Worm (Caenorhabditis elegans): Measurements from ENCODE around the gene F23D12.10.

Gene F23D12.10

DNA sequence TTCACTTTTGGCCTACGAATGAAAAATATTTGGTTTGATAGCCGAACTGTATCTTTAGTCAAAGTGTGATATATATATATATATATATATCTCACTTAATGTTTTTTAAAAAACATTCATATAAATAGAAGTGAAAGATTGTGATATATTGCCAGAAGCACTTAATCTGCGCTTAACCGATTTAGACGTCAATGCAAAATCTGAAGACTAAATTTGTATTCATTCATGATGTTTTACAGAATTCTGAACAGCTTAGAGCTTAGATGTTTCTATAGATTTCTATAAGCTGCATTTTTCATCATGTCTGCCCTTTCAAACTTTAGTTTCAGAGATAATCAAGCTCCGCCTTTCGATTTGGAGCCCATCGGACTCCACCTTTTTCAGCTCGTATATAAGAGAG lies 26.8 kb upstream of the F23D12.10 start, which contains the start of gene F23D12.3:
Gene F23D12.3 (plus strand): TSS at position 301 of the 400 bp plus-strand sequence.
- TF ChIP-seq hnd-1 (tag; optimal IDR thresholded peaks at IDR 0.05), result no peak
- TF ChIP-seq ets-7 (tag; optimal IDR thresholded peaks at IDR 0.05), result no peak
- no peak for TF ChIP-seq pes-1 (GFP tag; IDR thresholded peaks at IDR 0.05)
- no peak for TF ChIP-seq hmg-4 (GFP tag; optimal IDR thresholded peaks at IDR 0.05)
- no peak for TF ChIP-seq tbx-11 (GFP tag; IDR thresholded peaks at IDR 0.05)
- no peak for TF ChIP-seq hmbx-1 (tag; optimal IDR thresholded peaks at IDR 0.05)
- no peak for TF ChIP-seq tra-4 (tag; optimal IDR thresholded peaks at IDR 0.05)
- no peak for TF ChIP-seq ama-1 (optimal IDR thresholded peaks at IDR 0.05)
- no peak for TF ChIP-seq ceh-36 (tag; optimal IDR thresholded peaks at IDR 0.05)
- TF ChIP-seq flt-1 (GFP tag; IDR thresholded peaks at IDR 0.05), result no peak
- TF ChIP-seq scrt-1 (GFP tag; IDR thresholded peaks at IDR 0.05), result no peak
- no peak for TF ChIP-seq aly-1 (tag; optimal IDR thresholded peaks at IDR 0.05)
- no peak for TF ChIP-seq F13C5.2 (tag; optimal IDR thresholded peaks at IDR 0.05)
- no peak for TF ChIP-seq ceh-13 (GFP tag; optimal IDR thresholded peaks at IDR 0.05)
- no peak for TF ChIP-seq tbx-37 (GFP tag; conservative IDR thresholded peaks at IDR 0.05)
- TF ChIP-seq sea-1 (GFP tag; conservative IDR thresholded peaks at IDR 0.05), result no peak
- TF ChIP-seq B0310.2 (tag; optimal IDR thresholded peaks at IDR 0.05), result no peak

ce11 chrX:14435648-14436155 lies 20.2 kb upstream of the F23D12.10 start:
- TF ChIP-seq hnd-1 (tag; optimal IDR thresholded peaks at IDR 0.05) (no peak), pes-1 (GFP tag; IDR thresholded peaks at IDR 0.05) (no peak), sea-1 (GFP tag; conservative IDR thresholded peaks at IDR 0.05) (no peak), B0310.2 (tag; optimal IDR thresholded peaks at IDR 0.05) (no peak), scrt-1 (GFP tag; IDR thresholded peaks at IDR 0.05) (no peak), tbx-37 (GFP tag; conservative IDR thresholded peaks at IDR 0.05) (no peak), F13C5.2 (tag; optimal IDR thresholded peaks at IDR 0.05) (no peak), flt-1 (GFP tag; IDR thresholded peaks at IDR 0.05) (no peak), ceh-36 (tag; optimal IDR thresholded peaks at IDR 0.05) (no peak), hmg-4 (GFP tag; optimal IDR thresholded peaks at IDR 0.05) (no peak)

- TF ChIP-seq ceh-36 (tag; optimal IDR thresholded peaks at IDR 0.05), result no peak
- no peak for TF ChIP-seq tbx-37 (GFP tag; conservative IDR thresholded peaks at IDR 0.05)
- TF ChIP-seq ceh-13 (GFP tag; optimal IDR thresholded peaks at IDR 0.05), result no peak
- TF ChIP-seq scrt-1 (GFP tag; IDR thresholded peaks at IDR 0.05), result no peak
- no peak for TF ChIP-seq F13C5.2 (tag; optimal IDR thresholded peaks at IDR 0.05)
- TF ChIP-seq ama-1 (optimal IDR thresholded peaks at IDR 0.05), result no peak
- TF ChIP-seq tra-4 (tag; optimal IDR thresholded peaks at IDR 0.05), result no peak
- TF ChIP-seq tbx-11 (GFP tag; IDR thresholded peaks at IDR 0.05), result no peak
- no peak for TF ChIP-seq ets-7 (tag; optimal IDR thresholded peaks at IDR 0.05)
- no peak for TF ChIP-seq sea-1 (GFP tag; conservative IDR thresholded peaks at IDR 0.05)
- no peak for TF ChIP-seq hmg-4 (GFP tag; optimal IDR thresholded peaks at IDR 0.05)
- no peak for TF ChIP-seq hnd-1 (tag; optimal IDR thresholded peaks at IDR 0.05)
- TF ChIP-seq flt-1 (GFP tag; IDR thresholded peaks at IDR 0.05), result no peak
- TF ChIP-seq B0310.2 (tag; optimal IDR thresholded peaks at IDR 0.05), result no peak
Measured at ce11 chrX:14430436-14430835, 14.9 kb upstream of the F23D12.10 start.

ce11 chrX:14428052-14428451 lies 12.5 kb upstream of the F23D12.10 start, which contains the start of gene F23D12.1:
Gene F23D12.1 (minus strand): TSS chrX:14428152.
- TF ChIP-seq F13C5.2 (tag; optimal IDR thresholded peaks at IDR 0.05), result no peak
- no peak for TF ChIP-seq flt-1 (GFP tag; IDR thresholded peaks at IDR 0.05)
- TF ChIP-seq tbx-37 (GFP tag; conservative IDR thresholded peaks at IDR 0.05), result no peak
- no peak for TF ChIP-seq tbx-11 (GFP tag; IDR thresholded peaks at IDR 0.05)
- no peak for TF ChIP-seq ets-7 (tag; optimal IDR thresholded peaks at IDR 0.05)
- TF ChIP-seq B0310.2 (tag; optimal IDR thresholded peaks at IDR 0.05), result no peak
- no peak for TF ChIP-seq hmbx-1 (tag; optimal IDR thresholded peaks at IDR 0.05)
- no peak for TF ChIP-seq tra-4 (tag; optimal IDR thresholded peaks at IDR 0.05)
- TF ChIP-seq hmg-4 (GFP tag; optimal IDR thresholded peaks at IDR 0.05), result no peak
- no peak for TF ChIP-seq hnd-1 (tag; optimal IDR thresholded peaks at IDR 0.05)
- TF ChIP-seq sea-1 (GFP tag; conservative IDR thresholded peaks at IDR 0.05), result no peak
- no peak for TF ChIP-seq scrt-1 (GFP tag; IDR thresholded peaks at IDR 0.05)
- no peak for TF ChIP-seq ceh-36 (tag; optimal IDR thresholded peaks at IDR 0.05)
- TF ChIP-seq pes-1 (GFP tag; IDR thresholded peaks at IDR 0.05), result no peak
- TF ChIP-seq ama-1 (optimal IDR thresholded peaks at IDR 0.05), result no peak

DNA sequence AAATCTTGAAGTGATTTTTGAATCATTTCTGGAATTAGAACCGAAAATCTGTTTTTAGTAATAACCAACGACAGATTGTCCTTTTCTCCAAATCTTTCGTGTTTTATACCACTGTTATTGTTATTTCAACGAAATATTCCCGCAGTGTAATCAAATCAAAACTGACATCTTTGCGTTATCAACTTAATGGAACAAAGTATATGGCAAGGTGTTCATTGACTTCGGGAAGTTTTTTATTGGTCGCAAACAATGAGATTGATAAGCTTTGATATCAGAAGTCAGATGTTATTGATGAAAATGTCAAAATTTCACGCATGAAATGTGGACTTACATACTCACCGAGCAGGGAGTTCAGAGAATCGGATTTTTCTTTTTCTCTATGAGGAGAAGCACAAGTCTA lies 9.1 kb upstream of the F23D12.10 start, which contains the start of gene F23D12.11:
Gene F23D12.11 (minus strand): TSS at position 79 of the 400 bp plus-strand sequence.
- no peak for TF ChIP-seq ceh-36 (tag; optimal IDR thresholded peaks at IDR 0.05)
- TF ChIP-seq hnd-1 (tag; optimal IDR thresholded peaks at IDR 0.05), result no peak

DNA sequence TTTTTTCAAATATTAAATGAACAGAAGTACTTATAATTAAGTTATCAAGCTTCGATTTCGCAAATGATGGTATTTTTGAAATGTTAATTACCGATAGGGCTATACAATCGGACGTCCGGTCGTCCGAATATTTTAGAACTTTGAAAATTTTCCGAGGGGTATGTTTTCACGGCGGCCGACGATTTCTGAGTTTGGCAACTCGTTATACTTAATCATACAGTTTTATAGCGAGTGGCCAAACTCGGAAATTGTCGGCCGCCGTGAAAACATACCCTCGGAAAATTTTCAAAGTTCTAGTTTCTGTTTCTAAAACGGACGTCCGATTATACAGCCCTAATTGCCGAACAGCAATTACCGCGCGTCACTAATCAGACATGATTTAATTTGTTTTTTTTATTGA lies 8.6 kb upstream of the F23D12.10 start:
- TF ChIP-seq ets-7 (tag; optimal IDR thresholded peaks at IDR 0.05) (no peak), scrt-1 (GFP tag; IDR thresholded peaks at IDR 0.05) (no peak), ceh-13 (GFP tag; optimal IDR thresholded peaks at IDR 0.05) (no peak), tbx-11 (GFP tag; IDR thresholded peaks at IDR 0.05) (no peak), ama-1 (optimal IDR thresholded peaks at IDR 0.05) (no peak), aly-1 (tag; optimal IDR thresholded peaks at IDR 0.05) (no peak), hmg-4 (GFP tag; optimal IDR thresholded peaks at IDR 0.05) (no peak), tbx-37 (GFP tag; conservative IDR thresholded peaks at IDR 0.05) (no peak), ceh-36 (tag; optimal IDR thresholded peaks at IDR 0.05) (no peak), flt-1 (GFP tag; IDR thresholded peaks at IDR 0.05) (no peak), sea-1 (GFP tag; conservative IDR thresholded peaks at IDR 0.05) (no peak), F13C5.2 (tag; optimal IDR thresholded peaks at IDR 0.05) (no peak), hmbx-1 (tag; optimal IDR thresholded peaks at IDR 0.05) (no peak), tra-4 (tag; optimal IDR thresholded peaks at IDR 0.05) (no peak), hnd-1 (tag; optimal IDR thresholded peaks at IDR 0.05) (no peak), pes-1 (GFP tag; IDR thresholded peaks at IDR 0.05) (no peak), B0310.2 (tag; optimal IDR thresholded peaks at IDR 0.05) (no peak)

DNA sequence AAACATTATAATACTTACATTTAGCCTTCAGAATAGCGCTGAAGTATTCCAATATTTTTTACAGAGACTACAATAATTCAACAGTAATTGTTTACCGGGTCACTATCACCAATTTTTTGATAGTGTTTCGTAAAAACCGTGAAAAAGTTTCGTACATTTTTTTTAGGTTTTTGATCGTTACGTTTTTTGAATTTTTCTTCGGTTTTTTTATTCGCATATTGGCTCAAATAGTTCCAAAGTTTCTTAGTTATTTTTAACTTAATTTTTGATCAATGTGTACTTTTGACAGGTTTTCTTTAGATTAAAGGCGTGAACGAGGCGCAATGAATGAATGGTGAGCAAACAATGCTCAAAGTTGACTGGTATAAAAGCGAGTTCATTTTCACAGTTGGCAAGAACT lies 7.6 kb upstream of the F23D12.10 start, which contains the start of gene fipr-3:
Gene fipr-3 (plus strand): TSS at position 301 of the 400 bp plus-strand sequence.
- TF ChIP-seq hmbx-1 (tag; optimal IDR thresholded peaks at IDR 0.05), result no peak
- TF ChIP-seq B0310.2 (tag; optimal IDR thresholded peaks at IDR 0.05), result no peak
- no peak for TF ChIP-seq pes-1 (GFP tag; IDR thresholded peaks at IDR 0.05)
- no peak for TF ChIP-seq tbx-37 (GFP tag; conservative IDR thresholded peaks at IDR 0.05)
- no peak for TF ChIP-seq ets-7 (tag; optimal IDR thresholded peaks at IDR 0.05)
- TF ChIP-seq tra-4 (tag; optimal IDR thresholded peaks at IDR 0.05), result no peak
